Worm (Caenorhabditis elegans) whole organism, L4 larva: ENCODE results near the gene col-159.

Experiments used
- D1046.2 ChIP-seq: fragments of 200-800 bp; sonication (Bioruptor generic); IDR thresholded peaks from 2 replicates; pipeline ENCODE4 v1.3.6; 2022; ENCODE audit warnings: missing genetic modification characterization, missing compliant biosample characterization
- F37D6.2 ChIP-seq: sonication (generic microtip); optimal IDR thresholded peaks from 2 replicates; lab custom pipeline; 2016; ENCODE audit warnings: mild to moderate bottlenecking, missing genetic modification characterization, missing compliant biosample characterization
- Y75B8A.6 ChIP-seq: fragments of 200-800 bp; sonication (Bioruptor generic); IDR thresholded peaks from 2 replicates; pipeline ENCODE4 v1.3.6; 2022; ENCODE audit warnings: missing genetic modification reagents, missing genetic modification characterization, missing compliant biosample characterization
- ama-1 ChIP-seq: fragments of 150-350 bp; optimal IDR thresholded peaks from 2 replicates; lab custom pipeline; 2014; ENCODE audit warnings: inconsistent platforms, mixed read lengths
- ceh-32 ChIP-seq: sonication (generic microtip); optimal IDR thresholded peaks from 2 replicates; lab custom pipeline; 2016; ENCODE audit warnings: mild to moderate bottlenecking, missing genetic modification characterization, missing compliant biosample characterization; ENCODE audit not compliant: poor library complexity
- dve-1 ChIP-seq: sonication (generic microtip); optimal IDR thresholded peaks from 2 replicates; lab custom pipeline; 2017; ENCODE audit warnings: antibody characterized with exemption, mild to moderate bottlenecking, missing genetic modification characterization, missing compliant biosample characterization; ENCODE audit not compliant: insufficient read depth
- jun-1 ChIP-seq: fragments of 150-350 bp; optimal IDR thresholded peaks from 2 replicates; lab custom pipeline; 2014; ENCODE audit warnings: missing biosample characterization, missing genetic modification reagents, missing genetic modification characterization
- lin-15B ChIP-seq: fragments of 150-350 bp; sonication (generic microtip); optimal IDR thresholded peaks from 3 replicates; lab custom pipeline; 2014; ENCODE audit warnings: missing biosample characterization, missing genetic modification characterization
- pqm-1 ChIP-seq: sonication (generic microtip); optimal IDR thresholded peaks from 2 replicates; lab custom pipeline; 2017; ENCODE audit warnings: missing biosample characterization, missing genetic modification characterization
- snpc-4 ChIP-seq: fragments of 150-350 bp; optimal IDR thresholded peaks from 2 replicates; lab custom pipeline; 2014; ENCODE audit warnings: missing biosample characterization, missing genetic modification characterization
- unc-39 ChIP-seq: sonication (generic microtip); optimal IDR thresholded peaks from 2 replicates; lab custom pipeline; 2017; ENCODE audit warnings: missing biosample characterization, missing genetic modification characterization
- ztf-7 ChIP-seq: fragments of 150-350 bp; optimal IDR thresholded peaks from 2 replicates; lab custom pipeline; 2014; ENCODE audit warnings: missing biosample characterization, missing genetic modification characterization

DNA sequence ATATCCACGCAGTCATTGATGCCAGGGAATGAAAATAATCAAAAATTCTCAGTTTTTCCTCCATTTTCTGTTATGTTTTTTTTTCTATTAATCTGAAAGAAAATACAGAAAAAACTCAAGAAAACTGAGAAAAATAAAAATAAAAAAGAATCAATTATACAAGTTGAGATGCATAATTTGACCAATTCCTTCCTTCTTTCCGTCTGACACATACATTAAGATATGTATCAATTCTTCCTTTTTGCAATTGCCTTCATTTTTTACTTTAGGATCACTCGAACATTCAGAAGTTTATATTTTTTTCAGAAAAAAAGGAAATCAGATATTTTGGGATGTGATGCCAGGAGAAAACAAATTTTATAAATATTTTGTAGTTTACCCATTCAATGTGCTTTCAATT, 5.4 kb upstream of the col-159 start, which contains the start of gene F57B1.5:
- TF ChIP-seq snpc-4 (tag; lab: Kevin White, UChicago) (no peak), pqm-1 (no peak), ztf-7 (tag; lab: Kevin White, UChicago) (no peak), unc-39 (tag; lab: Kevin White, UChicago) (no peak), F37D6.2 (tag; lab: Kevin White, UChicago) (no peak), jun-1 (tag; lab: Kevin White, UChicago) (no peak), lin-15B (tag; lab: Kevin White, UChicago) (no peak), D1046.2 (GFP tag; lab: Robert Waterston, UW) (no peak), ama-1 (no peak), dve-1 (tag; lab: Kevin White, UChicago) (no peak), ceh-32 (tag; lab: Kevin White, UChicago) (no peak), Y75B8A.6 (GFP tag; lab: Robert Waterston, UW) (no peak)
